Fruit fly (Drosophila melanogaster): ENCODE data around the gene r.

dm6 chrX:16641101-16641420 lies 14.1 kb upstream of the r start:
- TF ChIP-seq fkh (GFP tag; optimal IDR thresholded peaks at IDR 0.05) = peak; percentile 83
- TF ChIP-seq CG11762 (GFP tag; optimal IDR thresholded peaks at IDR 0.05; ENCODE audit: insufficient read depth) = no peak
- no peak for TF ChIP-seq Sox102F (GFP tag; optimal IDR thresholded peaks at IDR 0.05)
- TF ChIP-seq CG6276 (GFP tag; optimal IDR thresholded peaks at IDR 0.05) = no peak
- TF ChIP-seq CG8119 (GFP tag; IDR thresholded peaks at IDR 0.05) = no peak
